Fruit fly (Drosophila melanogaster) whole organism, prepupa: ENCODE results near the gene CG15147.

Source experiments
- CG10631 ChIP-seq: fragments of 200-800 bp; sonication (Bioruptor generic); optimal IDR thresholded peaks from 2 replicates; lab custom pipeline; 2016; ENCODE audit warnings: missing biosample characterization, missing genetic modification characterization
- CG10669 ChIP-seq: fragments of 200-800 bp; sonication (Bioruptor generic); optimal IDR thresholded peaks from 3 replicates; lab custom pipeline; 2018; ENCODE audit warnings: missing biosample characterization, mild to moderate bottlenecking, missing genetic modification characterization, moderate library complexity
- CG11762 ChIP-seq: fragments of 200-800 bp; sonication (Bioruptor generic); optimal IDR thresholded peaks from 3 replicates; lab custom pipeline; 2016; ENCODE audit warnings: missing biosample characterization, missing genetic modification characterization; ENCODE audit not compliant: insufficient read depth
- CG11902 ChIP-seq: fragments of 200-800 bp; sonication (Bioruptor generic); optimal IDR thresholded peaks from 3 replicates; lab custom pipeline; 2016; ENCODE audit warnings: missing biosample characterization, missing genetic modification characterization
- CG16779 ChIP-seq: fragments of 200-800 bp; sonication (Bioruptor generic); optimal IDR thresholded peaks from 3 replicates; lab custom pipeline; 2017; ENCODE audit warnings: missing biosample characterization, mild to moderate bottlenecking, missing genetic modification characterization
- CG3032 ChIP-seq: fragments of 200-800 bp; optimal IDR thresholded peaks from 2 replicates; lab custom pipeline; 2019; ENCODE audit warnings: missing biosample characterization, mild to moderate bottlenecking, missing genetic modification characterization, moderate library complexity
- CG3919 ChIP-seq: fragments of 200-800 bp; sonication (Bioruptor generic); optimal IDR thresholded peaks from 3 replicates; lab custom pipeline; 2016; ENCODE audit warnings: missing biosample characterization, missing genetic modification characterization
- CG6808 ChIP-seq: fragments of 200-800 bp; sonication (Bioruptor generic); optimal IDR thresholded peaks from 3 replicates; lab custom pipeline; 2017; ENCODE audit warnings: missing biosample characterization, missing genetic modification characterization, mild to moderate bottlenecking, moderate library complexity, missing genetic modification reagents
- CG9139 ChIP-seq: fragments of 200-800 bp; sonication (Bioruptor generic); optimal IDR thresholded peaks from 3 replicates; lab custom pipeline; 2017; ENCODE audit warnings: missing biosample characterization, mild to moderate bottlenecking, missing genetic modification characterization
- Eip78C ChIP-seq: fragments of 200-800 bp; sonication (Bioruptor generic); peaks from one replicate; lab custom pipeline; 2016; ENCODE audit warnings: missing biosample characterization, missing genetic modification characterization
- Ets21C ChIP-seq: fragments of 200-800 bp; sonication (Bioruptor generic); optimal IDR thresholded peaks from 3 replicates; lab custom pipeline; 2016; ENCODE audit warnings: missing biosample characterization, missing genetic modification characterization
- Hr38 ChIP-seq: sonication (Bioruptor generic); optimal IDR thresholded peaks from 2 replicates; lab custom pipeline; 2016; ENCODE audit warnings: missing biosample characterization, missing genetic modification characterization
- Met ChIP-seq: fragments of 200-800 bp; sonication (Bioruptor generic); optimal IDR thresholded peaks from 3 replicates; lab custom pipeline; 2016; ENCODE audit warnings: missing biosample characterization, missing genetic modification characterization
- dsx ChIP-seq: fragments of 200-800 bp; optimal IDR thresholded peaks from 3 replicates; lab custom pipeline; 2019; ENCODE audit warnings: missing biosample characterization, mild to moderate bottlenecking, missing genetic modification characterization, moderate library complexity; ENCODE audit not compliant: poor library complexity, severe bottlenecking
- esn ChIP-seq: fragments of 200-800 bp; sonication (Bioruptor generic); optimal IDR thresholded peaks from 2 replicates; lab custom pipeline; 2016; ENCODE audit warnings: missing biosample characterization, mild to moderate bottlenecking, missing genetic modification characterization, moderate library complexity
- lz ChIP-seq: fragments of 200-800 bp; sonication (Bioruptor generic); optimal IDR thresholded peaks from 3 replicates; lab custom pipeline; 2016; ENCODE audit warnings: missing biosample characterization, missing genetic modification characterization
- net ChIP-seq: fragments of 200-800 bp; sonication (Bioruptor generic); optimal IDR thresholded peaks from 3 replicates; lab custom pipeline; 2016; ENCODE audit warnings: missing biosample characterization, missing genetic modification characterization
- pdm3 ChIP-seq: fragments of 200-800 bp; sonication (Bioruptor generic); optimal IDR thresholded peaks from 3 replicates; lab custom pipeline; 2016; ENCODE audit warnings: missing biosample characterization, missing genetic modification characterization
- ss ChIP-seq, 2 experiments: fragments of 200-800 bp; sonication (Bioruptor generic); optimal IDR thresholded peaks; 2 replicates in 1 of 2; 3 replicates in 1 of 2; lab custom pipeline; 2017 to 2018; ENCODE audit warnings: mild to moderate bottlenecking in 2 of 2, missing biosample characterization in 2 of 2, missing genetic modification characterization in 2 of 2, moderate library complexity in 1 of 2
- svp ChIP-seq: fragments of 200-800 bp; sonication (Bioruptor generic); peaks from one replicate; lab custom pipeline; 2016; ENCODE audit warnings: missing biosample characterization, missing genetic modification characterization
- topi ChIP-seq: fragments of 200-800 bp; sonication (Bioruptor generic); optimal IDR thresholded peaks from 3 replicates; lab custom pipeline; 2016; ENCODE audit warnings: missing biosample characterization, missing genetic modification characterization

Gene CG15147

dm6 chr2L:17586750-17587149 is 39.4 kb downstream of the CG15147 start:
- no peak for TF ChIP-seq lz (GFP tag; lab: Kevin White, UChicago)

- peak; percentile 19 for TF ChIP-seq CG6808 (GFP tag; lab: Kevin White, UChicago)
- peak; percentile 2 for TF ChIP-seq Eip78C (GFP tag; lab: Kevin White, UChicago)
- TF ChIP-seq ss (GFP tag; optimal IDR thresholded peaks at IDR 0.05; lab: Kevin White, UChicago), result peak in 1 of 2 experiments; percentile 29
- no peak for TF ChIP-seq CG16779
Observed at dm6 chr2L:17585000-17585399, 41.2 kb downstream of the CG15147 start.

dm6 chr2L:17582994-17583393 is 43.2 kb downstream of the CG15147 start:
- no peak for TF ChIP-seq CG9139
- TF ChIP-seq esn (GFP tag; lab: Kevin White, UChicago), result peak; percentile 6
- TF ChIP-seq CG3919 (GFP tag; lab: Kevin White, UChicago), result no peak
- no peak for TF ChIP-seq CG11902 (GFP tag; lab: Kevin White, UChicago)
- TF ChIP-seq CG10631 (GFP tag; lab: Kevin White, UChicago), result no peak
- peak; percentile 53 for TF ChIP-seq svp (GFP tag; lab: Kevin White, UChicago)
- TF ChIP-seq Hr38 (GFP tag; lab: Kevin White, UChicago), result no peak
- TF ChIP-seq CG11762 (GFP tag; lab: Kevin White, UChicago), result no peak
- TF ChIP-seq topi (GFP tag; lab: Kevin White, UChicago), result peak; percentile 1
- no peak for TF ChIP-seq CG3032 (tag; lab: Kevin White, UChicago)
- no peak for TF ChIP-seq CG10669 (GFP tag; lab: Kevin White, UChicago)
- TF ChIP-seq dsx, result no peak
- peak; percentile 25 for TF ChIP-seq Met (GFP tag; lab: Kevin White, UChicago)
- TF ChIP-seq net (GFP tag; lab: Kevin White, UChicago), result no peak
- no peak for TF ChIP-seq CG6808 (GFP tag; lab: Kevin White, UChicago)
- no peak for TF ChIP-seq pdm3
- TF ChIP-seq Ets21C (GFP tag; lab: Kevin White, UChicago), result no peak
